Fruit fly (Drosophila melanogaster) whole organism, embryonic: ENCODE results near the gene mof.
A peak's percentile ranks its signal among the peaks of the same experiment; 100 is the strongest.

Experiments used
- Antp ChIP-seq: fragments of 200-800 bp; sonication (Bioruptor generic); optimal IDR thresholded peaks from 3 replicates; lab custom pipeline; 2016; ENCODE audit warnings: missing biosample characterization, missing genetic modification characterization
- Atf-2 ChIP-seq: fragments of 200-800 bp; sonication (Bioruptor generic); optimal IDR thresholded peaks from 2 replicates; lab custom pipeline; 2016; ENCODE audit warnings: missing biosample characterization, missing genetic modification characterization
- BtbVII ChIP-seq: fragments of 200-800 bp; sonication (Bioruptor generic); optimal IDR thresholded peaks from 3 replicates; lab custom pipeline; 2017; ENCODE audit warnings: missing biosample characterization, mild to moderate bottlenecking, missing genetic modification characterization
- CG10979 ChIP-seq: fragments of 200-800 bp; sonication (Bioruptor generic); optimal IDR thresholded peaks from 2 replicates; lab custom pipeline; 2018; ENCODE audit warnings: missing biosample characterization, mild to moderate bottlenecking, missing genetic modification characterization, moderate library complexity
- CG11695 ChIP-seq: fragments of 200-800 bp; sonication (Bioruptor generic); IDR thresholded peaks from 3 replicates; pipeline ENCODE4 v1.3.6; 2022; ENCODE audit warnings: missing biosample characterization, missing genetic modification characterization
- CG11696 ChIP-seq: fragments of 200-800 bp; sonication (Bioruptor generic); IDR thresholded peaks from 2 replicates; pipeline ENCODE4 v1.3.6; 2022; ENCODE audit warnings: missing biosample characterization, missing genetic modification characterization
- CG11723 ChIP-seq: fragments of 200-800 bp; sonication (Bioruptor generic); optimal IDR thresholded peaks from 2 replicates; lab custom pipeline; 2017; ENCODE audit warnings: missing biosample characterization, mild to moderate bottlenecking, missing genetic modification characterization
- CG12769 ChIP-seq: fragments of 200-800 bp; sonication (Bioruptor generic); optimal IDR thresholded peaks from 2 replicates; lab custom pipeline; 2019; ENCODE audit warnings: missing biosample characterization, mild to moderate bottlenecking, missing genetic modification characterization, moderate library complexity
- CG14965 ChIP-seq: fragments of 200-800 bp; sonication (Bioruptor generic); optimal IDR thresholded peaks from 2 replicates; lab custom pipeline; 2016; ENCODE audit warnings: missing biosample characterization, missing genetic modification characterization, borderline replicate concordance
- CG18262 ChIP-seq: fragments of 200-800 bp; optimal IDR thresholded peaks from 3 replicates; lab custom pipeline; 2019; ENCODE audit warnings: missing biosample characterization, mild to moderate bottlenecking, missing genetic modification characterization, moderate library complexity
- CG18599 ChIP-seq: fragments of 200-800 bp; sonication (Bioruptor generic); optimal IDR thresholded peaks from 3 replicates; lab custom pipeline; 2017; ENCODE audit warnings: missing biosample characterization, missing genetic modification characterization, mild to moderate bottlenecking, moderate library complexity, missing genetic modification reagents
- CG2120 ChIP-seq: fragments of 200-800 bp; sonication (Bioruptor generic); optimal IDR thresholded peaks from 3 replicates; lab custom pipeline; 2016; ENCODE audit warnings: missing biosample characterization, missing genetic modification characterization
- CG30403 ChIP-seq: fragments of 200-800 bp; sonication (Bioruptor generic); optimal IDR thresholded peaks from 3 replicates; lab custom pipeline; 2016; ENCODE audit warnings: missing biosample characterization, missing genetic modification characterization
- CG32532 ChIP-seq: fragments of 200-800 bp; sonication (Bioruptor generic); IDR thresholded peaks from 2 replicates; pipeline ENCODE4 v1.3.6; 2022; ENCODE audit warnings: missing biosample characterization, missing genetic modification characterization
- CG3995 ChIP-seq: fragments of 200-800 bp; sonication (Bioruptor generic); optimal IDR thresholded peaks from 3 replicates; lab custom pipeline; 2016; ENCODE audit warnings: missing biosample characterization, missing genetic modification characterization
- CG6791 ChIP-seq: fragments of 200-800 bp; sonication (Bioruptor generic); IDR thresholded peaks from 3 replicates; pipeline ENCODE4 v1.3.6; 2022; ENCODE audit warnings: missing biosample characterization, missing genetic modification characterization; ENCODE audit not compliant: partially characterized antibody
- CG8290 ChIP-seq, 3 experiments: fragments of 200-800 bp; sonication (Bioruptor generic); optimal IDR thresholded peaks; 2 replicates each; lab custom pipeline; 2016 to 2019; ENCODE audit warnings: missing biosample characterization in 3 of 3, missing genetic modification characterization in 3 of 3, mild to moderate bottlenecking in 2 of 3, moderate library complexity in 1 of 3
- CG9609 ChIP-seq: fragments of 200-800 bp; sonication (Bioruptor generic); optimal IDR thresholded peaks from 3 replicates; lab custom pipeline; 2016; ENCODE audit warnings: missing biosample characterization, missing genetic modification characterization
- CG9817 ChIP-seq: fragments of 200-800 bp; sonication (Bioruptor generic); optimal IDR thresholded peaks from 2 replicates; lab custom pipeline; 2018; ENCODE audit warnings: missing biosample characterization, mild to moderate bottlenecking, missing genetic modification characterization, moderate library complexity
- Dek ChIP-seq: fragments of 200-800 bp; sonication (Bioruptor generic); optimal IDR thresholded peaks from 3 replicates; lab custom pipeline; 2019; ENCODE audit warnings: missing biosample characterization, mild to moderate bottlenecking, missing genetic modification characterization, moderate library complexity
- HLH3B ChIP-seq: fragments of 200-800 bp; sonication (Bioruptor generic); IDR thresholded peaks from 2 replicates; pipeline ENCODE4 v1.3.6; 2022; ENCODE audit warnings: missing biosample characterization, missing genetic modification characterization
- HLH4C ChIP-seq: fragments of 200-800 bp; sonication (Bioruptor generic); IDR thresholded peaks from 3 replicates; pipeline ENCODE4 v1.3.6; 2022; ENCODE audit warnings: missing biosample characterization, missing genetic modification characterization; ENCODE audit not compliant: partially characterized antibody
- HmgD ChIP-seq: fragments of 200-800 bp; sonication (Bioruptor generic); optimal IDR thresholded peaks from 3 replicates; lab custom pipeline; 2016; ENCODE audit warnings: missing biosample characterization, missing genetic modification characterization
- Med ChIP-seq: fragments of 200-800 bp; sonication (Bioruptor generic); peaks from one replicate; lab custom pipeline; 2016; ENCODE audit warnings: missing biosample characterization, missing genetic modification characterization, mild to moderate bottlenecking, inconsistent platforms, moderate library complexity
- Oli ChIP-seq: fragments of 200-800 bp; sonication (Bioruptor generic); optimal IDR thresholded peaks from 2 replicates; lab custom pipeline; 2018; ENCODE audit warnings: missing biosample characterization, mild to moderate bottlenecking, missing genetic modification characterization, moderate library complexity
- TFAM ChIP-seq: fragments of 200-800 bp; sonication (Bioruptor generic); optimal IDR thresholded peaks from 2 replicates; lab custom pipeline; 2017; ENCODE audit warnings: missing biosample characterization, missing genetic modification characterization, inconsistent platforms
- Tbp ChIP-seq: fragments of >200 bp; optimal IDR thresholded peaks from 2 replicates; lab custom pipeline; 2018; ENCODE audit warnings: missing biosample characterization, missing genetic modification characterization
- ab ChIP-seq: fragments of 200-800 bp; sonication (Bioruptor generic); optimal IDR thresholded peaks from 2 replicates; lab custom pipeline; 2016; ENCODE audit warnings: missing biosample characterization, missing genetic modification characterization
- amos ChIP-seq: fragments of 200-800 bp; sonication (Bioruptor generic); IDR thresholded peaks from 2 replicates; pipeline ENCODE4 v1.3.6; 2022; ENCODE audit warnings: missing biosample characterization, missing genetic modification characterization; ENCODE audit not compliant: partially characterized antibody
- chif ChIP-seq, 2 experiments: fragments of 200-800 bp; sonication (Bioruptor generic); optimal IDR thresholded peaks; 3 replicates each; lab custom pipeline; 2016; ENCODE audit warnings: missing biosample characterization in 2 of 2, missing genetic modification characterization in 2 of 2
- gcm2 ChIP-seq: fragments of 200-800 bp; sonication (Bioruptor generic); optimal IDR thresholded peaks from 2 replicates; lab custom pipeline; 2016; ENCODE audit warnings: missing biosample characterization, missing genetic modification characterization
- gsb ChIP-seq: fragments of 200-800 bp; sonication (Bioruptor generic); IDR thresholded peaks from 2 replicates; pipeline ENCODE4 v1.3.6; 2022; ENCODE audit warnings: missing biosample characterization, missing genetic modification characterization
- lbe ChIP-seq: fragments of 200-800 bp; sonication (Bioruptor generic); optimal IDR thresholded peaks from 2 replicates; lab custom pipeline; 2016; ENCODE audit warnings: missing biosample characterization, mild to moderate bottlenecking, missing genetic modification characterization
- mld ChIP-seq: fragments of 200-800 bp; sonication (Bioruptor generic); IDR thresholded peaks from 3 replicates; pipeline ENCODE4 v1.3.6; 2022; ENCODE audit warnings: missing biosample characterization, missing genetic modification characterization; ENCODE audit not compliant: partially characterized antibody
- oc ChIP-seq: fragments of 200-800 bp; sonication (Bioruptor generic); optimal IDR thresholded peaks from 2 replicates; lab custom pipeline; 2018; ENCODE audit warnings: missing biosample characterization, mild to moderate bottlenecking, missing genetic modification characterization, moderate library complexity
- otp ChIP-seq: fragments of 200-800 bp; sonication (Bioruptor generic); IDR thresholded peaks from 3 replicates; pipeline ENCODE4, ENCODE4 v1.3.6; 2022; ENCODE audit warnings: missing biosample characterization, missing genetic modification characterization
- pho ChIP-seq: fragments of 200-800 bp; sonication (Bioruptor generic); optimal IDR thresholded peaks from 2 replicates; lab custom pipeline; 2016; ENCODE audit warnings: missing biosample characterization, missing genetic modification characterization
- phol ChIP-seq: fragments of 200-800 bp; sonication (Bioruptor generic); optimal IDR thresholded peaks from 3 replicates; lab custom pipeline; 2018; ENCODE audit warnings: missing biosample characterization, mild to moderate bottlenecking, missing genetic modification characterization, moderate library complexity
- ro ChIP-seq: fragments of 200-800 bp; sonication (Bioruptor generic); IDR thresholded peaks from 2 replicates; pipeline ENCODE4 v1.3.6; 2022; ENCODE audit warnings: missing biosample characterization, missing genetic modification characterization
- scrt ChIP-seq: fragments of 200-800 bp; sonication (Bioruptor generic); optimal IDR thresholded peaks from 2 replicates; lab custom pipeline; 2018; ENCODE audit warnings: missing biosample characterization, mild to moderate bottlenecking, missing genetic modification characterization, moderate library complexity
- sob ChIP-seq: fragments of 200-800 bp; sonication (Bioruptor generic); IDR thresholded peaks from 2 replicates; pipeline ENCODE4 v1.3.6; 2022; ENCODE audit warnings: missing biosample characterization, missing genetic modification characterization
- sug ChIP-seq: fragments of 200-800 bp; optimal IDR thresholded peaks from 2 replicates; lab custom pipeline; 2019; ENCODE audit warnings: missing biosample characterization, mild to moderate bottlenecking, missing genetic modification characterization, moderate library complexity
- unpg ChIP-seq: fragments of 200-800 bp; sonication (Bioruptor generic); optimal IDR thresholded peaks from 3 replicates; lab custom pipeline; 2018; ENCODE audit warnings: missing biosample characterization, mild to moderate bottlenecking, missing genetic modification characterization, moderate library complexity

Gene mof

DNA sequence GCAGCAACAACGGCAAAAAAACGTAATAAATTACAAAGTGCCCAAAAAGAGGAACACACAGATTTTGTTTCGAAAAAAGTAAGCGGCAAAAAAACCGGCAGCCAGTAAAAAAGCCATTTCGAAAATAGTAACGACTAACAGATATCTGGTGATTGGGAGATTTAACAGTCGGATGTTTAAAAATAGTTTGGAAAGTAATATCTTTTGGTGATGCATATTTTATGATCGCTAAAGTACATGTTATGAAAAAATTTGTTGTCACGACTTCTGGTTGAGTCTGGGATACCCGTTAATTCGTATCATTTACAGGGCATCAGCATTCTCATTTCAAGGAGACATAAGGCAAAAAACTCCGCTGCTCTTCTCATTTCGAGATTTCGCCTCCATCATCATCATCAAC lies 46.5 kb upstream of the mof start (continued):
- TF ChIP-seq Oli (peak; percentile 24), HmgD (GFP tag; lab: Kevin White, UChicago) (no peak), CG18262 (tag; lab: Kevin White, UChicago) (peak; percentile 16), CG9817 (no peak), CG11696 (no peak), CG8290 (GFP tag; optimal IDR thresholded peaks at IDR 0.05; lab: Kevin White, UChicago) (no peak), CG8290 (tag; optimal IDR thresholded peaks at IDR 0.05; lab: Kevin White, UChicago) (peak in 1 of 2 experiments; percentile 29), CG11723 (GFP tag; lab: Kevin White, UChicago) (no peak), unpg (GFP tag; lab: Kevin White, UChicago) (peak; percentile 35), Med (GFP tag; lab: Kevin White, UChicago) (peak; percentile 83), CG18599 (peak; percentile 39), Tbp (no peak), gsb (GFP tag; lab: Robert Waterston, UW) (no peak), Atf-2 (no peak), CG3995 (GFP tag; lab: Kevin White, UChicago) (no peak), CG30403 (GFP tag; lab: Kevin White, UChicago) (peak; percentile 34), CG11695 (GFP tag; lab: Robert Waterston, UW) (0 out of 3 replicates have a peak, but pooled peaks have one; percentile 15), chif (GFP tag; optimal IDR thresholded peaks at IDR 0.05; lab: Kevin White, UChicago) (peak in 1 of 2 experiments; percentile 1), CG10979 (peak; percentile 10), otp (0 out of 3 replicates have a peak, but pooled peaks have one; percentile 37), Antp (GFP tag; lab: Kevin White, UChicago) (peak; percentile 42), TFAM (no peak), sug (no peak), HLH3B (peak; percentile 42; the same call in 1 of the 2 replicates), ab (GFP tag; lab: Kevin White, UChicago) (no peak), amos (no peak), lbe (GFP tag; lab: Kevin White, UChicago) (peak; percentile 32), CG2120 (peak; percentile 37), HLH4C (GFP tag; lab: Robert Waterston, UW) (peak; percentile 66; the same call in 1 of the 3 replicates), mld (0 out of 3 replicates have a peak, but pooled peaks have one; percentile 11), sob (GFP tag; lab: Robert Waterston, UW) (peak; percentile 9; the same call in 1 of the 2 replicates), oc (tag; lab: Kevin White, UChicago) (no peak), CG32532 (GFP tag; lab: Robert Waterston, UW) (peak; percentile 26; the same call in 1 of the 2 replicates), BtbVII (no peak), gcm2 (no peak), Dek (no peak), CG9609 (GFP tag; lab: Kevin White, UChicago) (no peak), pho (no peak), CG6791 (GFP tag; lab: Robert Waterston, UW) (no peak), CG14965 (GFP tag; lab: Kevin White, UChicago) (no peak), ro (no peak), scrt (GFP tag; lab: Kevin White, UChicago) (no peak), CG12769 (tag; lab: Kevin White, UChicago) (peak; percentile 31), phol (peak; percentile 3)
